Worm (Caenorhabditis elegans): ENCODE results near the gene ttbk-2.2.
"Not testable (repeated sequence)": the region's sequence is repeated elsewhere in the genome, so short reads cannot be mapped to it uniquely, and the experiment has no call there.

DNA sequence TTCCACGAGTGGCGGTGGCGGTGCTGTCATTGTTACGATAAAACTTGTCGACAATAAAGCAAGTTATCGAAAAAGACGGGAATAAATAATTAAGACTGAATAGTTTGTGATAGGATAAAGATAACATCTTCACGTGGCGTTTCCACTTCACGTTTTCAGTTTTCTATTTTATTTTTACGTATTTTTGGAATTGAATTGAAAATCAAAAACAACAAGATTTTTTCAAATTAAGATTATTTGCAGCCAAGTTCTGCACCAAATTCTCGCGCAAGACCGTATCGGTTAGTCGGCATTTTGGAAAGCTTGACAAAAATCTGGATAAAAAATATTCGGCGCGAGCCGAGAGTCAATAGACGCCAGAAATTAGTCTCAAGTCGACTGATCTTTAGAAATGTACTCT, at the start of gene ttbk-2.2:
- TF ChIP-seq blmp-1 (tag; optimal IDR thresholded peaks at IDR 0.05); ces-1 (GFP tag; optimal IDR thresholded peaks at IDR 0.05); nhr-12 (tag; optimal IDR thresholded peaks at IDR 0.05); ztf-11 (tag; optimal IDR thresholded peaks at IDR 0.05); sem-2 (GFP tag; optimal IDR thresholded peaks at IDR 0.05); elt-3 (tag; optimal IDR thresholded peaks at IDR 0.05): not testable (repeated sequence)
